Worm (Caenorhabditis elegans): ENCODE measurements around the gene clec-215.

DNA sequence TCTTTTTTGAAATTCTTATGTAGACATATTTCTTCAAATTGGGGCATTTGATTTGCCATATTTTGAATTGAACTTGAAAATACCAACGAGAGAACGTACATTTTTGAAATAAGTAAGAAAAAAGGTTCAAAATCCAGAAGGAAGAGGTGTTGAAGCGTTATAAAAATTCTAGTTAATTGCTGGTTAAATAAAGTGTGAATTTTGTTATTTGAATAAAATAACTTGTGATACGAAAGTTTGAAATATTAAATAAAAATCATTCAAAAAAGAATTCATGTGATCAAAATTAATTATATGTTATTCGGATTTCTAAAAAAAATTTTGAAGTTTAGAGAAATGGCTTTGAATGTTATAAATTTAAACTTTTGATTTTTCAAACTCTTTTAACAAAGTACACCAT lies 12.0 kb upstream of the clec-215 start, which contains the start of gene C50E3.9:
- no peak for TF ChIP-seq cog-1 (tag; optimal IDR thresholded peaks at IDR 0.05)
- no peak for TF ChIP-seq klf-2 (GFP tag; conservative IDR thresholded peaks at IDR 0.05)
- TF ChIP-seq flt-1 (GFP tag; IDR thresholded peaks at IDR 0.05) = no peak
- no peak for TF ChIP-seq ztf-29 (GFP tag; IDR thresholded peaks at IDR 0.05)

All from whole organism, midembryonic.